Worm (Caenorhabditis elegans) whole organism, mixed stage, embryonic: ENCODE results near the gene luc-7L3.
"Not testable (repeated sequence)": the region's sequence is repeated elsewhere in the genome, so short reads cannot be mapped to it uniquely, and the experiment has no call there.

Source experiments
- nhr-237 ChIP-seq: fragments of 150-350 bp; optimal IDR thresholded peaks from 2 replicates; lab custom pipeline; 2014; ENCODE audit warnings: missing biosample characterization, missing genetic modification characterization
- snpc-4 ChIP-seq: fragments of 150-350 bp; optimal IDR thresholded peaks from 2 replicates; lab custom pipeline; 2014; ENCODE audit warnings: missing biosample characterization, missing genetic modification characterization
- tbx-8 ChIP-seq: fragments of 200-800 bp; sonication (Bioruptor generic); optimal IDR thresholded peaks from 2 replicates; lab custom pipeline; 2018; ENCODE audit warnings: mild to moderate bottlenecking, missing genetic modification characterization, moderate library complexity, missing compliant biosample characterization

ce11 chrII:98894-99293 lies 1.1 kb upstream of the luc-7L3 start, which contains the start of gene C50D2.10:
- TF ChIP-seq snpc-4 (tag; lab: Kevin White, UChicago); nhr-237 (tag; lab: Kevin White, UChicago); tbx-8 (GFP tag; lab: Kevin White, UChicago): not testable (repeated sequence)
